Worm (Caenorhabditis elegans): ENCODE measurements around the gene F39H12.1.

DNA sequence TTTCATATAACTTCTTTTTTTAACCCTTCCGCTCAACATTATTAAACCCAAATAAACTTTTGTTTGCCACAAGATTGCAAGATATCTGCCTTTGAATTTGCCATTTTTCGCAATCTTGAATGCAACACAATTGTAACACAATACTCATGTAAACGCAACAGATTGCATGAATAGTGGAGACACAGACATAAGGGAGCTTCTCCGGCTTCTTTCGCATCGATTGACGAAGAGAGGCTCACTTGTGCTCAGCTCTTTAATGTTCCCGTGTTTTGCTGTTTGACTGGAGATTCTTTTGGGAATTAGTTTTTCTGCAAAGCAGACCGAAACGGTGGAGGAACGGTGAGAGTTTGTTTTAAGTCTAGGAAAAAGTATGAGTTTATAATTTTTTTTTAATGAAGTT lies 24.8 kb downstream of the F39H12.1 start, which contains the start of gene F56F10.2:
- TF ChIP-seq mep-1 (tag; optimal IDR thresholded peaks at IDR 0.05): no peak
- no peak for TF ChIP-seq unc-62 (GFP tag; optimal IDR thresholded peaks at IDR 0.05)
- TF ChIP-seq nhr-12 (tag; optimal IDR thresholded peaks at IDR 0.05): no peak
- TF ChIP-seq snpc-4 (tag; optimal IDR thresholded peaks at IDR 0.05): no peak
- TF ChIP-seq nhr-28 (tag; optimal IDR thresholded peaks at IDR 0.05): no peak
- no peak for TF ChIP-seq lsy-2 (tag; optimal IDR thresholded peaks at IDR 0.05)
- TF ChIP-seq hlh-1 (tag; optimal IDR thresholded peaks at IDR 0.05): no peak
